Worm (Caenorhabditis elegans) whole organism, late embryonic: ENCODE data around the gene lgc-57.

ENCODE experiments used
- ama-1 ChIP-seq: fragments of 150-350 bp; optimal IDR thresholded peaks from 2 replicates; lab custom pipeline; 2014
- pax-1 ChIP-seq: fragments of 150-350 bp; optimal IDR thresholded peaks from 2 replicates; lab custom pipeline; 2014; ENCODE audit warnings: missing biosample characterization, missing genetic modification characterization
- sdc-2 ChIP-seq: sonication (generic microtip); optimal IDR thresholded peaks from 2 replicates; lab custom pipeline; 2016; ENCODE audit warnings: missing genotype, missing genetic modification characterization, missing compliant biosample characterization
- tbx-2 ChIP-seq: sonication (generic microtip); optimal IDR thresholded peaks from 2 replicates; lab custom pipeline; 2016; ENCODE audit warnings: missing genetic modification characterization, missing compliant biosample characterization
- unc-55 ChIP-seq: sonication (generic microtip); optimal IDR thresholded peaks from 2 replicates; lab custom pipeline; 2017; ENCODE audit warnings: missing biosample characterization, missing genetic modification reagents, missing genetic modification characterization

ce11 chrII:10658576-10659256 lies 36.1 kb upstream of the lgc-57 start, which contains the start of the genes snu-13 and rsp-7:
- TF ChIP-seq ama-1 (lab: Kevin White, UChicago) (no peak), pax-1 (tag; lab: Kevin White, UChicago) (no peak), unc-55 (GFP tag; lab: Kevin White, UChicago) (no peak), sdc-2 (tag; lab: Kevin White, UChicago) (no peak), tbx-2 (tag; lab: Kevin White, UChicago) (peak; percentile 4)
